Worm (Caenorhabditis elegans) whole organism, early embryonic: Measurements from ENCODE around the gene col-156.
"Not testable (repeated sequence)": the region's sequence is repeated elsewhere in the genome, so short reads cannot be mapped to it uniquely, and the experiment has no call there.

Experiments
- B0310.2 ChIP-seq: sonication (generic microtip); optimal IDR thresholded peaks from 2 replicates; lab custom pipeline; 2016; ENCODE audit warnings: mild to moderate bottlenecking, missing genetic modification characterization, missing compliant biosample characterization
- aly-1 ChIP-seq: sonication (generic microtip); optimal IDR thresholded peaks from 2 replicates; lab custom pipeline; 2016; ENCODE audit warnings: missing genetic modification characterization, missing compliant biosample characterization
- ama-1 ChIP-seq: fragments of 150-350 bp; optimal IDR thresholded peaks from 2 replicates; lab custom pipeline; 2014
- ceh-13 ChIP-seq: fragments of 200-800 bp; sonication (Bioruptor generic); optimal IDR thresholded peaks from 2 replicates; lab custom pipeline; 2018; ENCODE audit warnings: mild to moderate bottlenecking, missing genetic modification characterization, missing compliant biosample characterization
- ets-7 ChIP-seq: sonication (generic microtip); optimal IDR thresholded peaks from 2 replicates; lab custom pipeline; 2016; ENCODE audit warnings: missing genotype, missing genetic modification characterization, missing compliant biosample characterization
- flt-1 ChIP-seq: fragments of 200-800 bp; sonication (Bioruptor generic); IDR thresholded peaks from 2 replicates; pipeline ENCODE4 v1.3.6; 2022; ENCODE audit warnings: missing genetic modification characterization, missing compliant biosample characterization
- hmbx-1 ChIP-seq: sonication (generic microtip); optimal IDR thresholded peaks from 2 replicates; lab custom pipeline; 2016; ENCODE audit warnings: mild to moderate bottlenecking, missing genetic modification characterization, missing compliant biosample characterization
- hnd-1 ChIP-seq: sonication (generic microtip); optimal IDR thresholded peaks from 2 replicates; lab custom pipeline; 2016; ENCODE audit warnings: missing genetic modification characterization, missing compliant biosample characterization
- sea-1 ChIP-seq: fragments of 200-800 bp; sonication (Bioruptor generic); conservative IDR thresholded peaks from 2 replicates; pipeline ENCODE4 v1.3.6; 2022; ENCODE audit warnings: missing genetic modification characterization, missing compliant biosample characterization
- tbx-37 ChIP-seq: fragments of 200-800 bp; sonication (Bioruptor generic); conservative IDR thresholded peaks from 2 replicates; pipeline ENCODE4 v1.3.6; 2022; ENCODE audit warnings: missing genetic modification reagents, missing genetic modification characterization, missing compliant biosample characterization

- not testable (repeated sequence) for TF ChIP-seq flt-1 (GFP tag; lab: Robert Waterston, UW); ama-1; sea-1 (GFP tag; lab: Robert Waterston, UW); aly-1; hmbx-1 (tag; lab: Kevin White, UChicago); ceh-13 (GFP tag; lab: Kevin White, UChicago); B0310.2 (tag; lab: Kevin White, UChicago); hnd-1 (tag; lab: Kevin White, UChicago); tbx-37; ets-7 (tag; lab: Kevin White, UChicago)
These were observed 33.5 kb upstream of the col-156 start, which contains the start of gene col-157 for ce11 chrV:11483580-11484092.
